Worm (Caenorhabditis elegans) whole organism, L3 larva: ENCODE data around the gene F54F7.8.
A peak's percentile ranks its signal among the peaks of the same experiment; 100 is the strongest.

Experiments used
- ceh-16 ChIP-seq: sonication (generic microtip); optimal IDR thresholded peaks from 2 replicates; lab custom pipeline; 2017; ENCODE audit warnings: missing biosample characterization, missing genetic modification characterization
- daf-12 ChIP-seq: fragments of 150-350 bp; optimal IDR thresholded peaks from 2 replicates; lab custom pipeline; 2014; ENCODE audit warnings: missing biosample characterization, missing genetic modification reagents, missing genetic modification characterization
- elt-2 ChIP-seq: sonication (generic microtip); optimal IDR thresholded peaks from 2 replicates; lab custom pipeline; 2016; ENCODE audit warnings: missing genetic modification reagents, mild to moderate bottlenecking, missing genetic modification characterization, missing compliant biosample characterization
- eor-1 ChIP-seq, 2 experiments: fragments of 150-350 bp; optimal IDR thresholded peaks; 2 replicates each; lab custom pipeline; 2014 to 2018; ENCODE audit warnings: missing biosample characterization in 2 of 2, missing genetic modification characterization in 2 of 2
- fos-1 ChIP-seq: fragments of 150-350 bp; optimal IDR thresholded peaks from 2 replicates; lab custom pipeline; 2014; ENCODE audit warnings: missing biosample characterization, missing genetic modification characterization
- lin-39 ChIP-seq: fragments of 150-350 bp; optimal IDR thresholded peaks from 2 replicates; lab custom pipeline; 2018; ENCODE audit warnings: missing biosample characterization, missing genetic modification reagents, missing genetic modification characterization
- lsy-12 ChIP-seq: sonication (generic microtip); optimal IDR thresholded peaks from 2 replicates; lab custom pipeline; 2016; ENCODE audit warnings: mild to moderate bottlenecking, missing genetic modification characterization, missing compliant biosample characterization
- nfya-1 ChIP-seq: sonication (generic microtip); optimal IDR thresholded peaks from 2 replicates; lab custom pipeline; 2017; ENCODE audit warnings: missing genetic modification characterization, mild to moderate bottlenecking, missing compliant biosample characterization, antibody characterized with exemption, moderate library complexity; ENCODE audit not compliant: insufficient read depth
- nhr-12 ChIP-seq: fragments of 150-350 bp; optimal IDR thresholded peaks from 2 replicates; lab custom pipeline; 2014; ENCODE audit warnings: missing biosample characterization, missing genetic modification characterization
- nhr-43 ChIP-seq: sonication (generic microtip); optimal IDR thresholded peaks from 2 replicates; lab custom pipeline; 2016; ENCODE audit warnings: mild to moderate bottlenecking, missing genetic modification characterization, missing compliant biosample characterization; ENCODE audit not compliant: poor library complexity, severe bottlenecking
- pha-4 ChIP-seq: fragments of 150-350 bp; optimal IDR thresholded peaks from 2 replicates; lab custom pipeline; 2014; ENCODE audit warnings: missing biosample characterization, missing genetic modification reagents, missing genetic modification characterization
- snpc-4 ChIP-seq: fragments of 150-350 bp; optimal IDR thresholded peaks from 2 replicates; lab custom pipeline; 2014; ENCODE audit warnings: missing biosample characterization, missing genetic modification characterization
- unc-62 ChIP-seq: fragments of 150-350 bp; sonication (generic microtip); optimal IDR thresholded peaks from 4 replicates; lab custom pipeline; 2014; ENCODE audit warnings: missing biosample characterization, missing genetic modification reagents, missing genetic modification characterization
- ztf-11 ChIP-seq: fragments of 150-350 bp; optimal IDR thresholded peaks from 2 replicates; lab custom pipeline; 2014; ENCODE audit warnings: missing biosample characterization, missing genetic modification characterization

The F54F7.8 gene

DNA sequence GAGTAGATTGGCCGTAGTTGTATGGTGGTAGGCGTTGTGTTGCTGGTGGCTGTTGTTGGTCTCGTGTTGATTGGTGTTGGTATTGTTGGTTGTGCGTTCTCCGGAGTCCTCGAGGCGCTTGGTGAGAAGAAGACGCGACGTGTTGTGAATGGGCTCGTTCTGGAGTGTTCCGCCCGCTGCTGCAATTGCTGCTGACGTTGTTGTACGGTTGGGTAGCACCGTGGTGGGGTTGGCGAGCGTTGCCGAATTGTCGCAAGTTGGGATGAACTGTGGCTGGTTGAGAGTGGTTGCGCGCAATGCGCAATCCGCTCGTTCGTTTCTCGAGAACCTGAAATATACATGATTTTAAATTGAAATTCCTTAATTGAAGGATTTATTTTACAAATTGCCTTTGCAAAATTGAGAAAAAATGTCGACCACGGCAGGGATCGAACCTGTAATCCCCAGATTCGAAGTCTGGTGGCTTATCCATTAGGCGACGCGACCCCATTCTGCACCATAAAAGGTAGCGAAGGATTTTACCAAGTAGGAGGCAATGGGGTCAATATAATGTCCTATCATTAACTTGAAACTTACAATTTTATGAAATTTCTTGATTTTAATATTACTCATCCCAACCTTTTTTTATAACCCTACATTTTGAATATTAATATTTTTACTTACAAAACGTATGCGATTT lies 48.5 kb downstream of the F54F7.8 start:
- TF ChIP-seq ztf-11 (tag; lab: Kevin White, UChicago) (no peak), lin-39 (no peak), snpc-4 (tag; lab: Kevin White, UChicago) (no peak), unc-62 (no peak), nfya-1 (tag; lab: Kevin White, UChicago) (no peak), nhr-12 (tag; lab: Kevin White, UChicago) (no peak), daf-12 (no peak), ceh-16 (tag; lab: Kevin White, UChicago) (no peak), nhr-43 (tag; lab: Kevin White, UChicago) (no peak), fos-1 (no peak), eor-1 (tag; optimal IDR thresholded peaks at IDR 0.05; lab: Kevin White, UChicago) (no peak), pha-4 (tag; lab: Kevin White, UChicago) (no peak)

DNA sequence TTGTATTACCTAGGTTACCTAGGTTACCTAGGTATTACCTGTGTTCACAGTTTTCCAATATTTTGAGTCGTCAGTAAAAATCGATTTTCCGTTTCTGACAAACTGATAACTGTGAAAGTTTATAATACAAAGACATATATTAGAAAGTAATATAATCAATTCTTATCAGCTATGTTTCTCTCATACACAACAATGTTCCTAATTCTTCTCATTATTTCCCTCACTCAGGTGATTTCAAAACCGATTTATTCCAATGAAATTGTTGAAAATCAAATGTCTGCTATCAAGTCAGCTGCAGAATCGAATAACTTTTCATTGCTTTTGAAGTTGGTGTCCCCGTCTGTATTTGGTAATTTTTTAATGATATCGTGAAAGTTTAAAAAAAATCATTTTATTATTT lies 50.7 kb downstream of the F54F7.8 start, which contains the start of gene C34E11.4:
C34E11.4 (plus strand) TSS at position 154 of the 400 bp plus-strand sequence.
- TF ChIP-seq elt-2 (tag; lab: Kevin White, UChicago) (peak; percentile 43), lsy-12 (tag; lab: Kevin White, UChicago) (no peak), eor-1 (tag; optimal IDR thresholded peaks at IDR 0.05; lab: Kevin White, UChicago) (no peak)
- TF ChIP-seq, all 47 proteins: peak for 1
